Worm (Caenorhabditis elegans) whole organism, L3 larva: ENCODE data around the gene T20G5.12.
A peak's percentile ranks its signal among the peaks of the same experiment; 100 is the strongest.

ENCODE experiments used
- R02D3.7 ChIP-seq: fragments of 150-350 bp; optimal IDR thresholded peaks from 2 replicates; lab custom pipeline; 2014; ENCODE audit warnings: missing biosample characterization, missing genetic modification characterization
- ZK546.5 ChIP-seq: sonication (generic microtip); optimal IDR thresholded peaks from 2 replicates; lab custom pipeline; 2017; ENCODE audit warnings: missing biosample characterization, missing genetic modification characterization
- aly-2 ChIP-seq: fragments of 150-350 bp; optimal IDR thresholded peaks from 2 replicates; lab custom pipeline; 2014; ENCODE audit warnings: missing biosample characterization, missing genetic modification characterization
- ama-1 ChIP-seq: fragments of 150-350 bp; optimal IDR thresholded peaks from 2 replicates; lab custom pipeline; 2018
- ceh-28 ChIP-seq: fragments of 150-350 bp; optimal IDR thresholded peaks from 2 replicates; lab custom pipeline; 2014; ENCODE audit warnings: missing biosample characterization, missing genetic modification reagents, missing genetic modification characterization
- ceh-82 ChIP-seq: fragments of 150-350 bp; optimal IDR thresholded peaks from 2 replicates; lab custom pipeline; 2014; ENCODE audit warnings: missing biosample characterization, missing genetic modification characterization
- daf-12 ChIP-seq: fragments of 150-350 bp; optimal IDR thresholded peaks from 2 replicates; lab custom pipeline; 2014; ENCODE audit warnings: missing biosample characterization, missing genetic modification reagents, missing genetic modification characterization
- egl-27 ChIP-seq: sonication (generic microtip); optimal IDR thresholded peaks from 4 replicates; lab custom pipeline; 2017; ENCODE audit warnings: missing biosample characterization, missing genetic modification reagents, missing genetic modification characterization
- egl-5 ChIP-seq: fragments of 150-350 bp; optimal IDR thresholded peaks from 2 replicates; lab custom pipeline; 2017; ENCODE audit warnings: missing biosample characterization, missing genetic modification reagents, missing genetic modification characterization, inconsistent platforms
- elt-1 ChIP-seq: fragments of 150-350 bp; optimal IDR thresholded peaks from 2 replicates; lab custom pipeline; 2014; ENCODE audit warnings: missing biosample characterization, missing genetic modification characterization
- elt-2 ChIP-seq: sonication (generic microtip); optimal IDR thresholded peaks from 2 replicates; lab custom pipeline; 2016; ENCODE audit warnings: missing genetic modification reagents, mild to moderate bottlenecking, missing genetic modification characterization, missing compliant biosample characterization
- elt-3 ChIP-seq, 3 experiments: fragments of 150-350 bp in 1 of 3; sonication (generic microtip) in 2 of 3; optimal IDR thresholded peaks; 2 replicates in 2 of 3; 4 replicates in 1 of 3; lab custom pipeline; 2014 to 2017; ENCODE audit warnings: missing biosample characterization in 3 of 3, missing genetic modification characterization in 3 of 3
- eor-1 ChIP-seq, 2 experiments: fragments of 150-350 bp; optimal IDR thresholded peaks; 2 replicates each; lab custom pipeline; 2014 to 2018; ENCODE audit warnings: missing biosample characterization in 2 of 2, missing genetic modification characterization in 2 of 2
- fkh-10 ChIP-seq: sonication (generic microtip); optimal IDR thresholded peaks from 2 replicates; lab custom pipeline; 2017; ENCODE audit warnings: missing biosample characterization, missing genetic modification reagents, missing genetic modification characterization
- fos-1 ChIP-seq: fragments of 150-350 bp; optimal IDR thresholded peaks from 2 replicates; lab custom pipeline; 2014; ENCODE audit warnings: missing biosample characterization, missing genetic modification characterization
- hmg-11 ChIP-seq: sonication (generic microtip); optimal IDR thresholded peaks from 2 replicates; lab custom pipeline; 2016; ENCODE audit warnings: missing genetic modification characterization, missing compliant biosample characterization
- jun-1 ChIP-seq: fragments of 150-350 bp; optimal IDR thresholded peaks from 2 replicates; lab custom pipeline; 2014; ENCODE audit warnings: missing biosample characterization, missing genetic modification reagents, missing genetic modification characterization
- lin-15B ChIP-seq: fragments of 150-350 bp; optimal IDR thresholded peaks from 2 replicates; lab custom pipeline; 2014; ENCODE audit warnings: missing biosample characterization, missing genetic modification characterization
- lin-39 ChIP-seq: fragments of 150-350 bp; optimal IDR thresholded peaks from 2 replicates; lab custom pipeline; 2018; ENCODE audit warnings: missing biosample characterization, missing genetic modification reagents, missing genetic modification characterization
- lsy-12 ChIP-seq: sonication (generic microtip); optimal IDR thresholded peaks from 2 replicates; lab custom pipeline; 2016; ENCODE audit warnings: mild to moderate bottlenecking, missing genetic modification characterization, missing compliant biosample characterization
- mdl-1 ChIP-seq: fragments of 150-350 bp; optimal IDR thresholded peaks from 2 replicates; lab custom pipeline; 2014; ENCODE audit warnings: missing biosample characterization, missing genetic modification characterization
- mml-1 ChIP-seq: fragments of 150-350 bp; sonication (generic microtip); optimal IDR thresholded peaks from 3 replicates; lab custom pipeline; 2014; ENCODE audit warnings: missing biosample characterization, missing genetic modification characterization
- nfya-1 ChIP-seq: sonication (generic microtip); optimal IDR thresholded peaks from 2 replicates; lab custom pipeline; 2017; ENCODE audit warnings: missing genetic modification characterization, mild to moderate bottlenecking, missing compliant biosample characterization, antibody characterized with exemption, moderate library complexity; ENCODE audit not compliant: insufficient read depth
- nhr-11 ChIP-seq: fragments of 150-350 bp; optimal IDR thresholded peaks from 2 replicates; lab custom pipeline; 2014; ENCODE audit warnings: missing biosample characterization, missing genetic modification characterization
- nhr-12 ChIP-seq: fragments of 150-350 bp; optimal IDR thresholded peaks from 2 replicates; lab custom pipeline; 2014; ENCODE audit warnings: missing biosample characterization, missing genetic modification characterization
- nhr-23 ChIP-seq: fragments of 150-350 bp; optimal IDR thresholded peaks from 2 replicates; lab custom pipeline; 2014; ENCODE audit warnings: missing biosample characterization, missing genetic modification reagents, missing genetic modification characterization
- nhr-237 ChIP-seq: fragments of 150-350 bp; optimal IDR thresholded peaks from 2 replicates; lab custom pipeline; 2014; ENCODE audit warnings: missing biosample characterization, missing genetic modification characterization
- nhr-25 ChIP-seq: sonication (generic microtip); optimal IDR thresholded peaks from 2 replicates; lab custom pipeline; 2017; ENCODE audit warnings: missing biosample characterization, missing genetic modification characterization
- nhr-43 ChIP-seq: sonication (generic microtip); optimal IDR thresholded peaks from 2 replicates; lab custom pipeline; 2016; ENCODE audit warnings: mild to moderate bottlenecking, missing genetic modification characterization, missing compliant biosample characterization; ENCODE audit not compliant: poor library complexity, severe bottlenecking
- nhr-76 ChIP-seq: fragments of 150-350 bp; sonication (generic microtip); optimal IDR thresholded peaks from 5 replicates; lab custom pipeline; 2014; ENCODE audit warnings: missing biosample characterization, missing genetic modification characterization
- pha-4 ChIP-seq: fragments of 150-350 bp; optimal IDR thresholded peaks from 2 replicates; lab custom pipeline; 2014; ENCODE audit warnings: missing biosample characterization, missing genetic modification reagents, missing genetic modification characterization
- pqm-1 ChIP-seq: fragments of 150-350 bp; optimal IDR thresholded peaks from 2 replicates; lab custom pipeline; 2017; ENCODE audit warnings: missing biosample characterization, missing genetic modification characterization, inconsistent platforms
- skn-1 ChIP-seq: fragments of 150-350 bp; optimal IDR thresholded peaks from 2 replicates; lab custom pipeline; 2014; ENCODE audit warnings: missing biosample characterization, missing genetic modification characterization
- snpc-4 ChIP-seq: fragments of 150-350 bp; optimal IDR thresholded peaks from 2 replicates; lab custom pipeline; 2014; ENCODE audit warnings: missing biosample characterization, missing genetic modification characterization
- tbx-2 ChIP-seq: sonication (generic microtip); optimal IDR thresholded peaks from 2 replicates; lab custom pipeline; 2016; ENCODE audit warnings: mild to moderate bottlenecking, missing genetic modification characterization, missing compliant biosample characterization
- unc-62 ChIP-seq: fragments of 150-350 bp; sonication (generic microtip); optimal IDR thresholded peaks from 4 replicates; lab custom pipeline; 2014; ENCODE audit warnings: missing biosample characterization, missing genetic modification reagents, missing genetic modification characterization
- zag-1 ChIP-seq: fragments of 150-350 bp; optimal IDR thresholded peaks from 2 replicates; lab custom pipeline; 2014; ENCODE audit warnings: missing biosample characterization, missing genetic modification characterization

The T20G5.12 gene

ce11 chrIII:10214540-10214979 lies 13.2 kb downstream of the T20G5.12 start (continued):
- no peak for TF ChIP-seq nhr-237 (tag; lab: Kevin White, UChicago)
- peak; percentile 97 for TF ChIP-seq ama-1 (lab: Kevin White, UChicago)
- TF ChIP-seq elt-2 (tag; lab: Kevin White, UChicago), result peak; percentile 74
- no peak for TF ChIP-seq egl-5 (tag; lab: Kevin White, UChicago)
- peak; percentile 79 for TF ChIP-seq jun-1
- peak; percentile 35 for TF ChIP-seq pha-4 (tag; lab: Kevin White, UChicago)
- TF ChIP-seq eor-1 (tag; optimal IDR thresholded peaks at IDR 0.05; lab: Kevin White, UChicago), result no peak
- peak; percentile 78 for TF ChIP-seq lsy-12
- TF ChIP-seq daf-12 (tag; lab: Kevin White, UChicago), result no peak

ce11 chrIII:10215882-10216281 lies 14.5 kb downstream of the T20G5.12 start:
- TF ChIP-seq nhr-43 (tag; lab: Kevin White, UChicago) (peak; percentile 33), ama-1 (lab: Kevin White, UChicago) (peak; percentile 76), egl-27 (no peak)

- TF ChIP-seq egl-5 (tag; lab: Kevin White, UChicago) (no peak), R02D3.7 (tag; lab: Kevin White, UChicago) (peak; percentile 50), lin-15B (tag; lab: Kevin White, UChicago) (peak; percentile 92), nhr-43 (tag; lab: Kevin White, UChicago) (peak; percentile 36), lsy-12 (peak; percentile 79), jun-1 (peak; percentile 86), nhr-25 (tag; lab: Kevin White, UChicago) (peak; percentile 91), eor-1 (tag; optimal IDR thresholded peaks at IDR 0.05; lab: Kevin White, UChicago) (no peak), skn-1 (tag; lab: Kevin White, UChicago) (no peak), egl-27 (peak; percentile 77), unc-62 (GFP tag; lab: Kevin White, UChicago) (peak; percentile 36), snpc-4 (tag; lab: Kevin White, UChicago) (peak; percentile 38), elt-3 (tag; optimal IDR thresholded peaks at IDR 0.05; lab: Kevin White, UChicago) (peak in 1 of 3 experiments; percentile 70), nhr-76 (tag; lab: Kevin White, UChicago) (peak; percentile 33), mml-1 (tag; lab: Kevin White, UChicago) (no peak), mdl-1 (tag; lab: Kevin White, UChicago) (peak; percentile 53), fos-1 (tag; lab: Kevin White, UChicago) (peak; percentile 73), elt-1 (tag; lab: Kevin White, UChicago) (peak; percentile 67), nhr-11 (tag; lab: Kevin White, UChicago) (peak; percentile 11), pha-4 (tag; lab: Kevin White, UChicago) (peak; percentile 90), lin-39 (peak; percentile 87), ama-1 (lab: Kevin White, UChicago) (peak; percentile 44), nhr-23 (tag; lab: Kevin White, UChicago) (peak; percentile 86), hmg-11 (tag; lab: Kevin White, UChicago) (peak; percentile 29), nfya-1 (tag; lab: Kevin White, UChicago) (peak; percentile 86), tbx-2 (tag; lab: Kevin White, UChicago) (peak; percentile 43), nhr-237 (tag; lab: Kevin White, UChicago) (no peak), elt-2 (tag; lab: Kevin White, UChicago) (peak; percentile 93), pqm-1 (peak; percentile 83), daf-12 (tag; lab: Kevin White, UChicago) (no peak), aly-2 (tag; lab: Kevin White, UChicago) (no peak), ceh-28 (tag; lab: Kevin White, UChicago) (peak; percentile 71)
Observed at ce11 chrIII:10216585-10217278, 15.3 kb downstream of the T20G5.12 start, which contains the start of gene cts-1. Gene cts-1 (minus strand): TSS chrIII:10216635.

- TF ChIP-seq nhr-25 (tag; lab: Kevin White, UChicago) (peak; percentile 54), ceh-82 (tag; lab: Kevin White, UChicago) (peak; percentile 20), snpc-4 (tag; lab: Kevin White, UChicago) (peak; percentile 44), nfya-1 (tag; lab: Kevin White, UChicago) (peak; percentile 97), hmg-11 (tag; lab: Kevin White, UChicago) (peak; percentile 44), lin-15B (tag; lab: Kevin White, UChicago) (peak; percentile 94), nhr-43 (tag; lab: Kevin White, UChicago) (peak; percentile 59), fkh-10 (GFP tag; lab: Kevin White, UChicago) (peak; percentile 70), nhr-23 (tag; lab: Kevin White, UChicago) (peak; percentile 94), egl-5 (tag; lab: Kevin White, UChicago) (peak; percentile 97), nhr-12 (tag; lab: Kevin White, UChicago) (no peak), skn-1 (tag; lab: Kevin White, UChicago) (peak; percentile 81), ZK546.5 (no peak), ama-1 (lab: Kevin White, UChicago) (peak; percentile 15), zag-1 (tag; lab: Kevin White, UChicago) (no peak), pqm-1 (peak; percentile 68), lin-39 (peak; percentile 90), pha-4 (tag; lab: Kevin White, UChicago) (peak; percentile 97), lsy-12 (no peak)
Observed at ce11 chrIII:10218587-10218986, 17.2 kb downstream of the T20G5.12 start, which contains the start of the genes rde-4 and cox-14. Gene rde-4 (minus strand): TSS chrIII:10218646. Gene cox-14 (plus strand): TSS chrIII:10218942.
